Worm (Caenorhabditis elegans): ENCODE data around the gene parn-2.

DNA sequence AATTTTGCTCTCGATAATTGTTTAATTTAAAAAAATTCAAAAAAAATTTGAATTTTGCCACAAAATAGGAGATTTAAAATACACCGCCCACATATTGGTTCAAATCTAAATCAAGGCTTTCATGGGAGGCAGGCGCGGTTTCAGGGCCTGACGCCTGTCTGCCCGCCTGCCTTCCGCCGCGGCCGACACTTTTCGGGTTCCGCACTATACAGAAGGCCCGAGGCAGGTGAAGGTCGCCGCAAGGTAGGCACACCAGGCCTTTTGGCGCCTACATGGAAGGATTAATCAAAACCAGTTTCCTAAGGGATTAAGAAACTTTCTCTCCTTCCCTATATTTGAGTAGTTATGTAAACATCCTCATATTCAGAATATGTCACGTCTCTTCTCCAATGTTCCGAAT lies 13.9 kb downstream of the parn-2 start, which contains the start of gene Y57A10A.24:
- TF ChIP-seq mec-3 (tag; optimal IDR thresholded peaks at IDR 0.05; ENCODE audit: borderline replicate concordance): no peak
- no peak for TF ChIP-seq ets-4 (tag; optimal IDR thresholded peaks at IDR 0.05)
- no peak for TF ChIP-seq ceh-45 (GFP tag; IDR thresholded peaks at IDR 0.05)
- no peak for TF ChIP-seq C38D4.7 (GFP tag; optimal IDR thresholded peaks at IDR 0.05)
- TF ChIP-seq fkh-10 (GFP tag; optimal IDR thresholded peaks at IDR 0.05): no peak
- TF ChIP-seq pha-2 (tag; optimal IDR thresholded peaks at IDR 0.05): no peak
- TF ChIP-seq tbx-2 (tag; optimal IDR thresholded peaks at IDR 0.05): no peak
- no peak for TF ChIP-seq ama-1 (optimal IDR thresholded peaks at IDR 0.05)
